Fruit fly (Drosophila melanogaster) whole organism, embryonic: Measurements from ENCODE around the gene sky.

Source experiments
- Atf-2 ChIP-seq: fragments of 200-800 bp; sonication (Bioruptor generic); optimal IDR thresholded peaks from 2 replicates; lab custom pipeline; 2016; ENCODE audit warnings: missing biosample characterization, missing genetic modification characterization
- Atf3 ChIP-seq: fragments of 200-800 bp; sonication (Bioruptor generic); optimal IDR thresholded peaks from 3 replicates; lab custom pipeline; 2016; ENCODE audit warnings: missing biosample characterization, missing genetic modification characterization
- Bdp1 ChIP-seq: fragments of 200-800 bp; sonication (Bioruptor generic); optimal IDR thresholded peaks from 3 replicates; lab custom pipeline; 2016; ENCODE audit warnings: missing biosample characterization, missing genetic modification characterization
- CG10979 ChIP-seq: fragments of 200-800 bp; sonication (Bioruptor generic); optimal IDR thresholded peaks from 2 replicates; lab custom pipeline; 2018; ENCODE audit warnings: missing biosample characterization, mild to moderate bottlenecking, missing genetic modification characterization, moderate library complexity
- CG11695 ChIP-seq: fragments of 200-800 bp; sonication (Bioruptor generic); IDR thresholded peaks from 3 replicates; pipeline ENCODE4 v1.3.6; 2022; ENCODE audit warnings: missing biosample characterization, missing genetic modification characterization
- CG13123 ChIP-seq: fragments of 200-800 bp; sonication (Bioruptor generic); optimal IDR thresholded peaks from 2 replicates; lab custom pipeline; 2016; ENCODE audit warnings: missing biosample characterization, missing genetic modification characterization
- CG16813 ChIP-seq: fragments of 200-800 bp; sonication (Bioruptor generic); IDR thresholded peaks from 3 replicates; pipeline ENCODE4 v1.3.6; 2022; ENCODE audit warnings: missing biosample characterization, missing genetic modification characterization; ENCODE audit not compliant: partially characterized antibody
- CG17361 ChIP-seq: fragments of 200-800 bp; sonication (Bioruptor generic); IDR thresholded peaks from 3 replicates; pipeline ENCODE4 v1.3.6; 2022; ENCODE audit warnings: missing biosample characterization, missing genetic modification characterization
- CG1832 ChIP-seq: fragments of 200-800 bp; sonication (Bioruptor generic); optimal IDR thresholded peaks from 2 replicates; lab custom pipeline; 2017; ENCODE audit warnings: missing biosample characterization, mild to moderate bottlenecking, missing genetic modification characterization, inconsistent platforms
- CG34422 ChIP-seq: fragments of 200-800 bp; sonication (Bioruptor generic); IDR thresholded peaks from 3 replicates; pipeline ENCODE4 v1.3.6; 2022; ENCODE audit warnings: missing biosample characterization, missing genetic modification characterization
- CG3726 ChIP-seq: fragments of 200-800 bp; sonication (Bioruptor generic); IDR thresholded peaks from 3 replicates; pipeline ENCODE4, ENCODE4 v1.3.6; 2022; ENCODE audit warnings: missing biosample characterization, missing genetic modification characterization
- CG3995 ChIP-seq: fragments of 200-800 bp; sonication (Bioruptor generic); optimal IDR thresholded peaks from 3 replicates; lab custom pipeline; 2016; ENCODE audit warnings: missing biosample characterization, missing genetic modification characterization
- CG4282 ChIP-seq: fragments of 200-800 bp; sonication (Bioruptor generic); optimal IDR thresholded peaks from 2 replicates; lab custom pipeline; 2016; ENCODE audit warnings: missing biosample characterization, missing genetic modification characterization
- CG4328 ChIP-seq: fragments of 200-800 bp; sonication (Bioruptor generic); optimal IDR thresholded peaks from 3 replicates; lab custom pipeline; 2017; ENCODE audit warnings: missing biosample characterization, missing genetic modification reagents, missing genetic modification characterization
- CG7271 ChIP-seq: fragments of 200-800 bp; sonication (Bioruptor generic); optimal IDR thresholded peaks from 2 replicates; lab custom pipeline; 2018; ENCODE audit warnings: missing biosample characterization, mild to moderate bottlenecking, missing genetic modification characterization, moderate library complexity
- CG7839 ChIP-seq: fragments of 200-800 bp; sonication (Bioruptor generic); optimal IDR thresholded peaks from 3 replicates; lab custom pipeline; 2018; ENCODE audit warnings: missing biosample characterization, mild to moderate bottlenecking, missing genetic modification characterization, moderate library complexity
- CoRest ChIP-seq: fragments of 200-800 bp; sonication (Bioruptor generic); optimal IDR thresholded peaks from 3 replicates; lab custom pipeline; 2018; ENCODE audit warnings: missing biosample characterization, mild to moderate bottlenecking, missing genetic modification characterization, moderate library complexity
- Dbx ChIP-seq: fragments of 200-800 bp; sonication (Bioruptor generic); IDR thresholded peaks from 3 replicates; pipeline ENCODE4 v1.3.6; 2022; ENCODE audit warnings: missing biosample characterization, missing genetic modification characterization
- Dip2 ChIP-seq: fragments of 200-800 bp; sonication (Bioruptor generic); IDR thresholded peaks from 2 replicates; pipeline ENCODE4 v1.3.6; 2022; ENCODE audit warnings: missing biosample characterization, missing genetic modification characterization
- Doc2 ChIP-seq: fragments of 200-800 bp; sonication (Bioruptor generic); IDR thresholded peaks from 2 replicates; pipeline ENCODE4 v1.3.6; 2022; ENCODE audit warnings: missing biosample characterization, missing genetic modification characterization
- E2f1 ChIP-seq: fragments of 200-800 bp; sonication (Bioruptor generic); IDR thresholded peaks from 2 replicates; pipeline ENCODE4 v1.3.6; 2022; ENCODE audit warnings: missing biosample characterization, missing genetic modification characterization
- Fer2 ChIP-seq: fragments of 200-800 bp; sonication (Bioruptor generic); optimal IDR thresholded peaks from 2 replicates; lab custom pipeline; 2018; ENCODE audit warnings: missing biosample characterization, mild to moderate bottlenecking, missing genetic modification characterization, moderate library complexity
- Hmr ChIP-seq: fragments of 200-800 bp; sonication (Bioruptor generic); optimal IDR thresholded peaks from 3 replicates; lab custom pipeline; 2017; ENCODE audit warnings: mild to moderate bottlenecking, missing biosample characterization, missing genetic modification reagents, missing genetic modification characterization
- NC2β ChIP-seq: fragments of 200-800 bp; sonication (Bioruptor generic); optimal IDR thresholded peaks from 2 replicates; lab custom pipeline; 2016; ENCODE audit warnings: missing biosample characterization, missing genetic modification characterization
- NK7.1 ChIP-seq: fragments of 200-800 bp; sonication (Bioruptor generic); optimal IDR thresholded peaks from 3 replicates; lab custom pipeline; 2016; ENCODE audit warnings: missing biosample characterization, missing genetic modification characterization
- PHDP ChIP-seq: fragments of 200-800 bp; sonication (Bioruptor generic); optimal IDR thresholded peaks from 3 replicates; lab custom pipeline; 2018; ENCODE audit warnings: missing biosample characterization, mild to moderate bottlenecking, missing genetic modification characterization, moderate library complexity
- Sox100B ChIP-seq: fragments of 200-800 bp; sonication (Bioruptor generic); optimal IDR thresholded peaks from 3 replicates; lab custom pipeline; 2018; ENCODE audit warnings: missing biosample characterization, mild to moderate bottlenecking, missing genetic modification characterization
- Sox102F ChIP-seq: fragments of 200-800 bp; sonication (Bioruptor generic); optimal IDR thresholded peaks from 2 replicates; lab custom pipeline; 2018; ENCODE audit warnings: missing biosample characterization, mild to moderate bottlenecking, missing genetic modification characterization, moderate library complexity
- bowl ChIP-seq: fragments of 200-800 bp; sonication (Bioruptor generic); IDR thresholded peaks from 2 replicates; pipeline ENCODE4 v1.3.6; 2022; ENCODE audit warnings: missing biosample characterization, missing genetic modification characterization
- br ChIP-seq: fragments of >200 bp; optimal IDR thresholded peaks from 2 replicates; lab custom pipeline; 2017
- cad ChIP-seq: fragments of >200 bp; optimal IDR thresholded peaks from 2 replicates; lab custom pipeline; 2017; ENCODE audit warnings: missing biosample characterization, missing genetic modification characterization
- chm ChIP-seq: fragments of 200-800 bp; sonication (Bioruptor generic); IDR thresholded peaks from 2 replicates; pipeline ENCODE4 v1.3.6; 2022; ENCODE audit warnings: missing biosample characterization, missing genetic modification characterization
- crp ChIP-seq, 2 experiments: fragments of 200-800 bp; sonication (Bioruptor generic); optimal IDR thresholded peaks; 2 replicates in 1 of 2; 3 replicates in 1 of 2; lab custom pipeline; 2017; ENCODE audit warnings: missing biosample characterization in 2 of 2, missing genetic modification characterization in 2 of 2, mild to moderate bottlenecking in 1 of 2, moderate library complexity in 1 of 2
- dan ChIP-seq: fragments of 200-800 bp; sonication (Bioruptor generic); IDR thresholded peaks from 2 replicates; pipeline ENCODE4 v1.3.6; 2022; ENCODE audit warnings: missing biosample characterization, missing genetic modification characterization
- esg ChIP-seq: fragments of 200-800 bp; sonication (Bioruptor generic); conservative IDR thresholded peaks from 2 replicates; pipeline ENCODE4 v1.3.6; 2022; ENCODE audit warnings: missing biosample characterization, missing genetic modification characterization
- eyg ChIP-seq: fragments of 200-800 bp; sonication (Bioruptor generic); optimal IDR thresholded peaks from 3 replicates; lab custom pipeline; 2016; ENCODE audit warnings: missing biosample characterization, missing genetic modification characterization
- gce ChIP-seq: fragments of 200-800 bp; sonication (Bioruptor generic); IDR thresholded peaks from 3 replicates; pipeline ENCODE4 v1.3.6; 2022; ENCODE audit warnings: missing biosample characterization, missing genetic modification characterization
- hth ChIP-seq: fragments of >200 bp; optimal IDR thresholded peaks from 2 replicates; lab custom pipeline; 2017; ENCODE audit warnings: inconsistent platforms
- klu ChIP-seq: fragments of 200-800 bp; sonication (Bioruptor generic); IDR thresholded peaks from 2 replicates; pipeline ENCODE4 v1.3.6; 2022; ENCODE audit warnings: missing biosample characterization, missing genetic modification characterization
- knrl ChIP-seq: fragments of 200-800 bp; sonication (Bioruptor generic); IDR thresholded peaks from 3 replicates; pipeline ENCODE4 v1.3.6; 2022; ENCODE audit warnings: missing biosample characterization, missing genetic modification characterization; ENCODE audit not compliant: partially characterized antibody
- lab ChIP-seq: fragments of 200-800 bp; sonication (Bioruptor generic); optimal IDR thresholded peaks from 3 replicates; lab custom pipeline; 2017; ENCODE audit warnings: missing biosample characterization, missing genetic modification characterization, mild to moderate bottlenecking, moderate library complexity, missing genetic modification reagents
- lola ChIP-seq, 3 experiments: fragments of >200 bp in 2 of 3; fragments of 200-800 bp in 1 of 3; sonication (Bioruptor generic) in 1 of 3; optimal IDR thresholded peaks; 2 replicates each; lab custom pipeline; 2017 to 2019; ENCODE audit warnings: missing biosample characterization in 3 of 3, missing genetic modification characterization in 3 of 3, mild to moderate bottlenecking in 1 of 3, moderate library complexity in 1 of 3
- nmo ChIP-seq: fragments of 200-800 bp; sonication (Bioruptor generic); optimal IDR thresholded peaks from 2 replicates; lab custom pipeline; 2018; ENCODE audit warnings: missing biosample characterization, mild to moderate bottlenecking, missing genetic modification characterization, moderate library complexity
- otp ChIP-seq: fragments of 200-800 bp; sonication (Bioruptor generic); IDR thresholded peaks from 3 replicates; pipeline ENCODE4, ENCODE4 v1.3.6; 2022; ENCODE audit warnings: missing biosample characterization, missing genetic modification characterization
- seq ChIP-seq: fragments of 200-800 bp; sonication (Bioruptor generic); IDR thresholded peaks from 2 replicates; pipeline ENCODE4 v1.3.6; 2022; ENCODE audit warnings: missing biosample characterization, missing genetic modification characterization
- tap ChIP-seq: fragments of 200-800 bp; optimal IDR thresholded peaks from 3 replicates; lab custom pipeline; 2019; ENCODE audit warnings: missing biosample characterization, mild to moderate bottlenecking, missing genetic modification characterization, moderate library complexity
- unc-4 ChIP-seq: fragments of 200-800 bp; sonication (Bioruptor generic); IDR thresholded peaks from 2 replicates; pipeline ENCODE4 v1.3.6; 2022; ENCODE audit warnings: missing biosample characterization, missing genetic modification characterization; ENCODE audit not compliant: partially characterized antibody
- vvl ChIP-seq: fragments of 200-800 bp; sonication (Bioruptor generic); IDR thresholded peaks from 2 replicates; pipeline ENCODE4 v1.3.6; 2022; ENCODE audit warnings: missing biosample characterization, missing genetic modification characterization
- zfh2 ChIP-seq: fragments of 200-800 bp; sonication (Bioruptor generic); optimal IDR thresholded peaks from 2 replicates; lab custom pipeline; 2016; ENCODE audit warnings: missing biosample characterization, missing genetic modification characterization

sky gene

DNA sequence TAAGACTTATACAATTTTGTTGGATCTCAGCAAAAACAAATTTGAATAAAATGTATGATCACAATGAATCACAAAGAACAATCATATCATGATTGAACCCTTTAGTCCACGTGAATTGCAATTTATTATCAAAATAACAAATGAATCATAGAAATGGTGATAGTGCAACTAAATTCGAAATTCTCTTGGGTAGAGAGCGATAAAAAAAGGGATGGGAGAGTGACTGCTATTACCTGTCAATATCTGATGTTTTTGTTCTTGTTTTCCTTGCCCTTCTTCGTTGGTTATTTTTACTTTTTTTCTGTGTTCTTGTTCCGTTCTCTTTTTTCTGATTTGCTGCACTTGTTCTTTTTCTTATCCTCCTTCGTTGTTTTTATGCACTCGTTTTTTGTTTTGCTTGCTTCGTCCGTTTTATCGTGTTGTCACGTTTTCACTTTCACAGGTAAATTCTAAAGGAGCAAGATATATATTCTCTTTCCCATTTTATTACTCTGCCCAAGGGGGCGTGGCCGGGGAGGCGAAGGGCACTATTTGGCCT, 2.0 kb downstream of the sky start (continued):
- TF ChIP-seq unc-4 (GFP tag; lab: Robert Waterston, UW), result no peak
- no peak for TF ChIP-seq crp (GFP tag; optimal IDR thresholded peaks at IDR 0.05; lab: Kevin White, UChicago)
- TF ChIP-seq dan (GFP tag; lab: Robert Waterston, UW), result no peak
- no peak for TF ChIP-seq zfh2 (GFP tag; lab: Kevin White, UChicago)
- TF ChIP-seq Atf3 (GFP tag; lab: Kevin White, UChicago), result no peak
- TF ChIP-seq NC2β (GFP tag; lab: Kevin White, UChicago), result no peak
- no peak for TF ChIP-seq E2f1 (GFP tag; lab: Robert Waterston, UW)
- no peak for TF ChIP-seq knrl (GFP tag; lab: Robert Waterston, UW)

DNA sequence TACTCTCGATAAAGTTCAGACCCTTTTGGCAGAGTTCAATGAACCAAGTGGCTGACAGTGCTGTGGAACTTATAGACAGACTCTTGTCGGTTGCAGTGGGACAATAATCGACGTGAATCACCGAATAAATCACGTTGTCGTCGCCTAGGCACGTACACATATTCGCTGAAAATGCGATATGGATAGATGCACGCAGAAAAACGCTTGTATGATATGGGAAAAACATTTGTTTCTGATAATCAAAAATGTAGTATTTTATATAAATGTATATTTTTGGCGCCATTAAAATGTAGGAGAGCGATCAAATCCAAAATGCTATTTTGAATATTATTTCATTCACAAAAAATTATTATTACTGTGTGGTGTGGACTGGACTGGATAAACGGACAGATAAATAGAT, 3.5 kb downstream of the sky start:
- TF ChIP-seq Fer2 (no peak), CG34422 (peak; percentile 19; the same call in 1 of the 3 replicates), chm (GFP tag; lab: Robert Waterston, UW) (peak; percentile 16; the same call in 1 of the 2 replicates), CG3995 (GFP tag; lab: Kevin White, UChicago) (peak; percentile 52), PHDP (tag; lab: Kevin White, UChicago) (no peak), tap (tag; lab: Kevin White, UChicago) (peak; percentile 21), Sox100B (GFP tag; lab: Kevin White, UChicago) (no peak), br (lab: Kevin White, UChicago) (no peak), lola (GFP tag; optimal IDR thresholded peaks at IDR 0.05; lab: Kevin White, UChicago) (no peak), CG11695 (GFP tag; lab: Robert Waterston, UW) (peak; percentile 44; the same call in 1 of the 3 replicates), CG13123 (GFP tag; lab: Kevin White, UChicago) (no peak), eyg (GFP tag; lab: Kevin White, UChicago) (no peak), cad (GFP tag; lab: Kevin White, UChicago) (no peak), bowl (no peak), nmo (GFP tag; lab: Kevin White, UChicago) (peak; percentile 12), NK7.1 (GFP tag; lab: Kevin White, UChicago) (no peak), CG17361 (GFP tag; lab: Robert Waterston, UW) (0 out of 3 replicates have a peak, but pooled peaks have one; percentile 27), CG10979 (tag; lab: Kevin White, UChicago) (peak; percentile 49), CG4282 (GFP tag; lab: Kevin White, UChicago) (no peak), Hmr (GFP tag; lab: Kevin White, UChicago) (peak; percentile 60), CG7271 (tag; lab: Kevin White, UChicago) (no peak), CoRest (peak; percentile 17), gce (GFP tag; lab: Robert Waterston, UW) (no peak), CG1832 (GFP tag; lab: Kevin White, UChicago) (no peak), lab (peak; percentile 71), Dbx (GFP tag; lab: Robert Waterston, UW) (no peak), Doc2 (GFP tag; lab: Robert Waterston, UW) (no peak), Sox102F (peak; percentile 65), hth (lab: Kevin White, UChicago) (no peak), otp (GFP tag; lab: Robert Waterston, UW) (no peak), CG16813 (GFP tag; lab: Robert Waterston, UW) (no peak), Atf3 (GFP tag; lab: Kevin White, UChicago) (no peak), esg (GFP tag; lab: Robert Waterston, UW) (peak; percentile 26; the same call in 1 of the 2 replicates), CG3726 (GFP tag; lab: Robert Waterston, UW) (0 out of 3 replicates have a peak, but pooled peaks have one; percentile 26), vvl (GFP tag; lab: Robert Waterston, UW) (peak; percentile 60), Bdp1 (no peak), CG4328 (GFP tag; lab: Kevin White, UChicago) (no peak), CG7839 (tag; lab: Kevin White, UChicago) (peak; percentile 47), dan (GFP tag; lab: Robert Waterston, UW) (no peak), Atf-2 (GFP tag; lab: Kevin White, UChicago) (no peak), Dip2 (no peak), klu (GFP tag; lab: Robert Waterston, UW) (0 out of 2 replicates have a peak, but pooled peaks have one; percentile 8), seq (peak; percentile 62)
